Fruit fly (Drosophila melanogaster): ENCODE data around the gene CG42747.

The CG42747 gene

DNA sequence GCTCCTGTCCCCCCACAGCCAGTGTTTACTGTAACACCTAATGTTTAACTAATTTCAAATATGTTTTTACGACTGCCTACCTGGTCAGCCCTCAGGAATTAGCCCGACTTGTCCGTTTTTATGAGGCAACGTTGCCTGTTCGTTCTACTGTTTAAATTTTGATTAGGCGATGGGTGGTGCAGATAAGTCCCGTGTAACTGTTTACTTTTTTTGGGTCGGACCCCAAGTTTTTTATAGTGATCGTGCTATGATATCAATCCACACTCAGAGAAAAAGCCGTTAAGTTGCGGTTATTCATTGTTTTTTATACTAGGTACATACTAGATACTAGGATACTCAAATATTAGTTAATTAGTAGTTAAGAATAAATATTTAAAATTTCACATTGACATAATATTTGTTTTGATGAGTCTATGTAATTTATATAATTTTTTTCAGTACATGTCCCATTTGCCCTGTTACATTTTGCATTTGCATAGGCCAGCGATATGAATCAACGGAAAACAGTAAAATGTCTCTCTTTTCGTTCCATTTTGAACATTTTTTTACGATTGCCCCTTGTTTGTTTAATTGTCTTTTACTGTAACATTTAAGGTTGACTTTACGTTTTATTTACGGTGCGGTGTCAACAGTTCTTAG is 67.4 kb downstream of the CG42747 start (continued):
- TF ChIP-seq CG2875 (GFP tag; optimal IDR thresholded peaks at IDR 0.05), result peak; percentile 31
- TF ChIP-seq kay (GFP tag; optimal IDR thresholded peaks at IDR 0.05), result no peak
- no peak for TF ChIP-seq eyg (GFP tag; optimal IDR thresholded peaks at IDR 0.05)
- peak; percentile 84 for TF ChIP-seq row (GFP tag; IDR thresholded peaks at IDR 0.05)
- peak; percentile 86 for TF ChIP-seq CG31441 (GFP tag; IDR thresholded peaks at IDR 0.05)
- no peak for TF ChIP-seq aop (GFP tag; IDR thresholded peaks at IDR 0.05)
- no peak for TF ChIP-seq inv (GFP tag; IDR thresholded peaks at IDR 0.05; ENCODE audit: partially characterized antibody)
- TF ChIP-seq CG9876 (GFP tag; optimal IDR thresholded peaks at IDR 0.05), result no peak
- no peak for TF ChIP-seq CG17186 (GFP tag; optimal IDR thresholded peaks at IDR 0.05)
- TF ChIP-seq Jarid2 (GFP tag; optimal IDR thresholded peaks at IDR 0.05), result no peak
- TF ChIP-seq br (optimal IDR thresholded peaks at IDR 0.05), result no peak
- TF ChIP-seq Doc2 (GFP tag; IDR thresholded peaks at IDR 0.05), result no peak
- no peak for TF ChIP-seq tna (GFP tag; IDR thresholded peaks at IDR 0.05; ENCODE audit: partially characterized antibody)
- peak; percentile 63 for TF ChIP-seq CG18619 (GFP tag; optimal IDR thresholded peaks at IDR 0.05)
- no peak for TF ChIP-seq CG6765 (GFP tag; optimal IDR thresholded peaks at IDR 0.05)
- no peak for TF ChIP-seq NFAT (GFP tag; IDR thresholded peaks at IDR 0.05)
- TF ChIP-seq trh (GFP tag; optimal IDR thresholded peaks at IDR 0.05), result peak; percentile 14
- TF ChIP-seq CG2116 (GFP tag; optimal IDR thresholded peaks at IDR 0.05), result peak; percentile 17
- TF ChIP-seq MBD-R2 (GFP tag; IDR thresholded peaks at IDR 0.05), result no peak
- peak; percentile 82 for TF ChIP-seq Xrp1 (GFP tag; IDR thresholded peaks at IDR 0.05)
- no peak for TF ChIP-seq Sry-δ (GFP tag; optimal IDR thresholded peaks at IDR 0.05)
- TF ChIP-seq CG13287 (GFP tag; IDR thresholded peaks at IDR 0.05; ENCODE audit: partially characterized antibody), result no peak
- no peak for TF ChIP-seq Dref (GFP tag; IDR thresholded peaks at IDR 0.05)
- TF ChIP-seq Atf-2 (GFP tag; optimal IDR thresholded peaks at IDR 0.05), result no peak
- no peak for TF ChIP-seq HLHmδ (GFP tag; optimal IDR thresholded peaks at IDR 0.05)
- TF ChIP-seq Rx (GFP tag; IDR thresholded peaks at IDR 0.05), result peak; percentile 13; the same call in 1 of the 2 replicates
- TF ChIP-seq Ada2b (GFP tag; IDR thresholded peaks at IDR 0.05), result 0 out of 2 replicates have a peak, but pooled peaks have one; percentile 18
- TF ChIP-seq cas (GFP tag; IDR thresholded peaks at IDR 0.05), result no peak
- peak; percentile 47 for TF ChIP-seq CG18476 (GFP tag; optimal IDR thresholded peaks at IDR 0.05)
- TF ChIP-seq Deaf1 (tag; optimal IDR thresholded peaks at IDR 0.05), result peak; percentile 26
- no peak for TF ChIP-seq pros (GFP tag; optimal IDR thresholded peaks at IDR 0.05)
- TF ChIP-seq gsb-n (tag; optimal IDR thresholded peaks at IDR 0.05), result peak; percentile 82
- TF ChIP-seq fd64A (GFP tag; optimal IDR thresholded peaks at IDR 0.05), result no peak
- peak; percentile 46 for TF ChIP-seq nerfin-1 (tag; optimal IDR thresholded peaks at IDR 0.05)
- peak; percentile 40; the same call in 1 of the 3 replicates for TF ChIP-seq croc (GFP tag; conservative IDR thresholded peaks at IDR 0.05)
- no peak for TF ChIP-seq CG14050 (GFP tag; IDR thresholded peaks at IDR 0.05)
- no peak for TF ChIP-seq Bteb2 (GFP tag; optimal IDR thresholded peaks at IDR 0.05)
- peak; percentile 62 for TF ChIP-seq CG1233 (GFP tag; optimal IDR thresholded peaks at IDR 0.05)
- peak; percentile 54 for TF ChIP-seq CG3065 (GFP tag; optimal IDR thresholded peaks at IDR 0.05)
- no peak for TF ChIP-seq zen2 (GFP tag; IDR thresholded peaks at IDR 0.05; ENCODE audit: partially characterized antibody)
- peak in 1 of 2 experiments; percentile 80 for TF ChIP-seq Hr51 (GFP tag; optimal IDR thresholded peaks at IDR 0.05)
- peak; percentile 19 for TF ChIP-seq NfI (GFP tag; optimal IDR thresholded peaks at IDR 0.05)
- TF ChIP-seq Hand (GFP tag; optimal IDR thresholded peaks at IDR 0.05), result no peak
- TF ChIP-seq HLH4C (GFP tag; IDR thresholded peaks at IDR 0.05; ENCODE audit: partially characterized antibody), result no peak
- peak; percentile 31 for TF ChIP-seq CG10654 (GFP tag; optimal IDR thresholded peaks at IDR 0.05)
- no peak for TF ChIP-seq CG13296 (GFP tag; optimal IDR thresholded peaks at IDR 0.05)
- peak; percentile 81 for TF ChIP-seq CG7839 (tag; optimal IDR thresholded peaks at IDR 0.05)
- TF ChIP-seq tin (GFP tag; optimal IDR thresholded peaks at IDR 0.05), result peak; percentile 44
- peak; percentile 24 for TF ChIP-seq CG7745 (tag; optimal IDR thresholded peaks at IDR 0.05)
- no peak for TF ChIP-seq CG4328 (GFP tag; optimal IDR thresholded peaks at IDR 0.05)
